Fruit fly (Drosophila melanogaster): ENCODE results near the gene glec.

glec gene

dm6 chr3R:21862137-21862850 lies 6.2 kb upstream of the glec start (continued):
- TF ChIP-seq CG6654 (GFP tag; optimal IDR thresholded peaks at IDR 0.05) (peak; percentile 8), gsb-n (tag; optimal IDR thresholded peaks at IDR 0.05) (peak; percentile 94), Sox102F (GFP tag; optimal IDR thresholded peaks at IDR 0.05) (peak; percentile 94), hbn (GFP tag; IDR thresholded peaks at IDR 0.05; ENCODE audit: partially characterized antibody) (no peak), sd (tag; optimal IDR thresholded peaks at IDR 0.05) (peak; percentile 16), CG17359 (tag; optimal IDR thresholded peaks at IDR 0.05) (peak; percentile 81), tup (GFP tag; optimal IDR thresholded peaks at IDR 0.05) (peak; percentile 47), CG7987 (GFP tag; optimal IDR thresholded peaks at IDR 0.05) (no peak), CG2712 (tag; optimal IDR thresholded peaks at IDR 0.05) (peak; percentile 92), zf30C (GFP tag; optimal IDR thresholded peaks at IDR 0.05) (peak; percentile 78), CG7556 (GFP tag; optimal IDR thresholded peaks at IDR 0.05) (peak; percentile 90), sc (optimal IDR thresholded peaks at IDR 0.05) (no peak), sc (GFP tag; optimal IDR thresholded peaks at IDR 0.05) (peak; percentile 80), dimm (GFP tag; IDR thresholded peaks at IDR 0.05) (peak; percentile 74), org-1 (GFP tag; optimal IDR thresholded peaks at IDR 0.05) (peak; percentile 87), wdn (GFP tag; IDR thresholded peaks at IDR 0.05) (no peak), B-H1 (GFP tag; IDR thresholded peaks at IDR 0.05) (no peak), Dek (tag; optimal IDR thresholded peaks at IDR 0.05) (peak; percentile 63), CG10959 (GFP tag; IDR thresholded peaks at IDR 0.05) (peak; percentile 54), zen (tag; optimal IDR thresholded peaks at IDR 0.05) (peak; percentile 30), CG30431 (GFP tag; optimal IDR thresholded peaks at IDR 0.05) (peak; percentile 57), CG3065 (GFP tag; optimal IDR thresholded peaks at IDR 0.05) (peak; percentile 16), fd102C (GFP tag; optimal IDR thresholded peaks at IDR 0.05) (peak; percentile 39), tll (GFP tag; optimal IDR thresholded peaks at IDR 0.05) (no peak), CG14441 (GFP tag; IDR thresholded peaks at IDR 0.05) (peak; percentile 45), ATbp (GFP tag; optimal IDR thresholded peaks at IDR 0.05) (peak; percentile 96), CG3281 (GFP tag; optimal IDR thresholded peaks at IDR 0.05) (peak; percentile 4), run (tag; optimal IDR thresholded peaks at IDR 0.05) (peak; percentile 83), CG11456 (GFP tag; IDR thresholded peaks at IDR 0.05) (0 out of 3 replicates have a peak, but pooled peaks have one; percentile 57), exex (tag; optimal IDR thresholded peaks at IDR 0.05) (no peak), sr (GFP tag; IDR thresholded peaks at IDR 0.05) (0 out of 3 replicates have a peak, but pooled peaks have one; percentile 33), CG15479 (GFP tag; optimal IDR thresholded peaks at IDR 0.05) (no peak), CG4707 (GFP tag; optimal IDR thresholded peaks at IDR 0.05) (peak; percentile 82), CG2120 (GFP tag; optimal IDR thresholded peaks at IDR 0.05) (no peak), fd96Cb (tag; optimal IDR thresholded peaks at IDR 0.05) (peak; percentile 75), CG4328 (GFP tag; optimal IDR thresholded peaks at IDR 0.05) (peak; percentile 9), CG16813 (GFP tag; IDR thresholded peaks at IDR 0.05; ENCODE audit: partially characterized antibody) (no peak), en (GFP tag; optimal IDR thresholded peaks at IDR 0.05) (peak; percentile 21), gcm2 (GFP tag; optimal IDR thresholded peaks at IDR 0.05) (no peak), slbo (GFP tag; IDR thresholded peaks at IDR 0.05) (no peak), Taf1 (GFP tag; IDR thresholded peaks at IDR 0.05) (no peak), Oaz (GFP tag; IDR thresholded peaks at IDR 0.05) (no peak), jing (GFP tag; optimal IDR thresholded peaks at IDR 0.05) (peak; percentile 70), Vsx1 (GFP tag; optimal IDR thresholded peaks at IDR 0.05) (peak; percentile 38), CTCF (GFP tag; optimal IDR thresholded peaks at IDR 0.05) (peak; percentile 19), NK7.1 (GFP tag; optimal IDR thresholded peaks at IDR 0.05) (no peak), hth (optimal IDR thresholded peaks at IDR 0.05) (no peak), maf-S (GFP tag; optimal IDR thresholded peaks at IDR 0.05) (peak; percentile 42), dmrt99B (tag; optimal IDR thresholded peaks at IDR 0.05) (peak; percentile 87), Gsc (GFP tag; IDR thresholded peaks at IDR 0.05) (no peak)
